Worm (Caenorhabditis elegans): ENCODE measurements around the gene Y43F8C.7.

DNA sequence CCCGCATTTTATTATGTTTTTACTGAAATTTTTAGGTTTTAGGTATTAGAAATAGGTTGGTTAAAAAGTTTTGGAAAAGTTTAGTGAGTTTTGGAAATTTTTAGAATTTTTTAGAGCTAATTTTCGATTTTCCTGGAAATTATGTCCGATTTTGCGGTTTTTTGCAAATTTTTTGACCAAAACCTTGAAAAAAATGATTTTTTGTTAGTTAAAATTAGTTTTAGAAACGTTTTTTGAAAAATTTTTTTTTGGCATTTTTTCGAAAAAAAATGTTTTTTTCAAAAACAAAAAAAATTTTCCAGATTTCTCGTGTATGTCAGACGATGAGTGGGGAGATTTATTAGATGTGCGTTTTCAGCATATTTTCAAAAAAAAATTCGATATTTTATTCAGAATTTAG is 19.1 kb downstream of the Y43F8C.7 start, which contains the start of gene dyf-19:
- TF ChIP-seq dao-5 (tag; optimal IDR thresholded peaks at IDR 0.05) (no peak), W03F9.2 (tag; optimal IDR thresholded peaks at IDR 0.05) (no peak), him-1 (tag; optimal IDR thresholded peaks at IDR 0.05) (no peak)

All from whole organism, L4/young adult.